Worm (Caenorhabditis elegans) whole organism, young adult: ENCODE measurements around the gene F42F12.3.

ENCODE experiments used
- B0261.1 ChIP-seq: sonication (generic microtip); optimal IDR thresholded peaks from 2 replicates; lab custom pipeline; 2016; ENCODE audit warnings: mild to moderate bottlenecking, missing genetic modification characterization, moderate library complexity, missing compliant biosample characterization
- C17E4.6 ChIP-seq: fragments of 200-800 bp; sonication (Bioruptor generic); IDR thresholded peaks from 2 replicates; pipeline ENCODE4 v1.3.6; 2022; ENCODE audit warnings: missing genetic modification reagents, missing genetic modification characterization, missing compliant biosample characterization
- F10E7.11 ChIP-seq: sonication (generic microtip); optimal IDR thresholded peaks from 2 replicates; lab custom pipeline; 2017; ENCODE audit warnings: mild to moderate bottlenecking, missing genetic modification characterization, moderate library complexity, missing compliant biosample characterization
- F33H1.4 ChIP-seq: fragments of 200-800 bp; sonication (Bioruptor generic); IDR thresholded peaks from 2 replicates; pipeline ENCODE4 v1.3.6; 2022; ENCODE audit warnings: missing genetic modification reagents, missing genetic modification characterization, missing compliant biosample characterization
- F49E8.2 ChIP-seq: sonication (generic microtip); optimal IDR thresholded peaks from 3 replicates; lab custom pipeline; 2017; ENCODE audit warnings: missing genetic modification characterization, mild to moderate bottlenecking, missing compliant biosample characterization, antibody characterized with exemption, moderate library complexity; ENCODE audit not compliant: insufficient read depth
- F57C9.4 ChIP-seq: sonication (generic microtip); optimal IDR thresholded peaks from 2 replicates; lab custom pipeline; 2017; ENCODE audit warnings: mild to moderate bottlenecking, missing genetic modification characterization, missing compliant biosample characterization
- T26A5.8 ChIP-seq: sonication (generic microtip); optimal IDR thresholded peaks from 2 replicates; lab custom pipeline; 2016; ENCODE audit warnings: missing genetic modification characterization, missing compliant biosample characterization
- Y79H2A.3 ChIP-seq: fragments of 200-800 bp; sonication (Bioruptor generic); conservative IDR thresholded peaks from 2 replicates; pipeline ENCODE4 v1.3.6; 2022; ENCODE audit warnings: missing genetic modification reagents, missing genetic modification characterization, missing compliant biosample characterization
- akir-1 ChIP-seq: fragments of 200-800 bp; sonication (Bioruptor generic); optimal IDR thresholded peaks from 2 replicates; lab custom pipeline; 2018; ENCODE audit warnings: mild to moderate bottlenecking, missing genetic modification characterization, moderate library complexity, missing compliant biosample characterization
- ama-1 ChIP-seq, 3 experiments: fragments of 150-350 bp in 1 of 3; sonication (generic microtip) in 2 of 3; optimal IDR thresholded peaks; 2 replicates each; lab custom pipeline; 2014 to 2018; ENCODE audit warnings: missing biosample characterization in 2 of 3, missing genetic modification characterization in 2 of 3, missing genetic modification reagents in 2 of 3
- atf-7 ChIP-seq: sonication (generic microtip); optimal IDR thresholded peaks from 2 replicates; lab custom pipeline; 2017; ENCODE audit warnings: mild to moderate bottlenecking, missing genetic modification characterization, missing compliant biosample characterization
- athp-1 ChIP-seq: sonication (generic microtip); optimal IDR thresholded peaks from 2 replicates; lab custom pipeline; 2017; ENCODE audit warnings: mild to moderate bottlenecking, missing genetic modification characterization, missing compliant biosample characterization
- attf-3 ChIP-seq: fragments of 200-800 bp; sonication (Bioruptor generic); conservative IDR thresholded peaks from 2 replicates; pipeline ENCODE4 v1.3.6; 2022; ENCODE audit warnings: missing genetic modification reagents, missing genetic modification characterization, missing compliant biosample characterization
- bed-1 ChIP-seq: fragments of 200-800 bp; sonication (Bioruptor generic); IDR thresholded peaks from 2 replicates; pipeline ENCODE4 v1.3.6; 2022; ENCODE audit warnings: missing genetic modification reagents, missing genetic modification characterization, missing compliant biosample characterization
- bed-2 ChIP-seq: fragments of 200-800 bp; sonication (Bioruptor generic); IDR thresholded peaks from 2 replicates; pipeline ENCODE4 v1.3.6; 2022; ENCODE audit warnings: missing genetic modification reagents, missing genetic modification characterization, missing compliant biosample characterization
- cebp-1 ChIP-seq, 2 experiments: fragments of 200-800 bp in 1 of 2; sonication (Bioruptor generic) in 1 of 2; sonication (generic microtip) in 1 of 2; IDR thresholded peaks in 1 of 2; optimal IDR thresholded peaks in 1 of 2; 2 replicates each; pipeline versions ENCODE4 v1.3.6 to Lab custom; 2017 to 2022; ENCODE audit warnings: missing compliant biosample characterization in 2 of 2, missing genetic modification characterization in 2 of 2, mild to moderate bottlenecking in 1 of 2, missing genetic modification reagents in 1 of 2, moderate library complexity in 1 of 2
- ceh-100 ChIP-seq: fragments of 200-800 bp; sonication (Bioruptor generic); IDR thresholded peaks from 2 replicates; pipeline ENCODE4 v1.3.6; 2022; ENCODE audit warnings: missing genetic modification reagents, missing genetic modification characterization, missing compliant biosample characterization
- ceh-40 ChIP-seq: fragments of 200-800 bp; sonication (Bioruptor generic); IDR thresholded peaks from 2 replicates; pipeline ENCODE4 v1.3.6; 2022; ENCODE audit warnings: missing genetic modification characterization, missing compliant biosample characterization
- ceh-91 ChIP-seq: fragments of 200-800 bp; sonication (Bioruptor generic); IDR thresholded peaks from 2 replicates; pipeline ENCODE4 v1.3.6; 2022; ENCODE audit warnings: missing genetic modification reagents, missing genetic modification characterization, missing compliant biosample characterization
- chd-7 ChIP-seq: sonication (generic microtip); optimal IDR thresholded peaks from 2 replicates; lab custom pipeline; 2016; ENCODE audit warnings: mild to moderate bottlenecking, missing genetic modification characterization, moderate library complexity, missing compliant biosample characterization
- dpl-1 ChIP-seq: fragments of 150-350 bp; optimal IDR thresholded peaks from 2 replicates; lab custom pipeline; 2014; ENCODE audit warnings: missing biosample characterization, missing genetic modification reagents, missing genetic modification characterization
- egl-18 ChIP-seq: fragments of 200-800 bp; sonication (Bioruptor generic); IDR thresholded peaks from 2 replicates; pipeline ENCODE4 v1.3.6; 2022; ENCODE audit warnings: missing genetic modification reagents, missing genetic modification characterization, missing compliant biosample characterization
- ekl-4 ChIP-seq: fragments of 200-800 bp; sonication (Bioruptor generic); IDR thresholded peaks from 2 replicates; pipeline ENCODE4 v1.3.6; 2022; ENCODE audit warnings: missing genetic modification reagents, missing genetic modification characterization, missing compliant biosample characterization
- ets-4 ChIP-seq: fragments of 200-800 bp; sonication (Bioruptor generic); optimal IDR thresholded peaks from 2 replicates; lab custom pipeline; 2018; ENCODE audit warnings: mild to moderate bottlenecking, missing genetic modification characterization, missing compliant biosample characterization
- hlh-12 ChIP-seq: sonication (generic microtip); optimal IDR thresholded peaks from 2 replicates; lab custom pipeline; 2016; ENCODE audit warnings: missing genetic modification characterization, missing compliant biosample characterization
- hrde-1 ChIP-seq: sonication (generic microtip); optimal IDR thresholded peaks from 2 replicates; lab custom pipeline; 2016; ENCODE audit warnings: missing genetic modification characterization, mild to moderate bottlenecking, missing compliant biosample characterization, moderate library complexity, missing genotype, missing genetic modification reagents, borderline replicate concordance
- let-526 ChIP-seq: fragments of 200-800 bp; sonication (Bioruptor generic); IDR thresholded peaks from 2 replicates; pipeline ENCODE4 v1.3.6; 2022; ENCODE audit warnings: missing genetic modification reagents, missing genetic modification characterization, missing compliant biosample characterization
- let-607 ChIP-seq, 2 experiments: fragments of 200-800 bp in 1 of 2; sonication (Bioruptor generic) in 1 of 2; sonication (generic microtip) in 1 of 2; optimal IDR thresholded peaks; 2 replicates each; lab custom pipeline; 2016 to 2018; ENCODE audit warnings: mild to moderate bottlenecking in 2 of 2, missing compliant biosample characterization in 2 of 2, missing genetic modification characterization in 2 of 2, moderate library complexity in 2 of 2, missing genotype in 1 of 2
- lin-26 ChIP-seq: fragments of 200-800 bp; sonication (Bioruptor generic); IDR thresholded peaks from 2 replicates; pipeline ENCODE4 v1.3.6; 2022; ENCODE audit warnings: missing genetic modification reagents, missing genetic modification characterization, missing compliant biosample characterization
- lin-54 ChIP-seq: fragments of 200-800 bp; sonication (Bioruptor generic); optimal IDR thresholded peaks from 2 replicates; lab custom pipeline; 2018; ENCODE audit warnings: mild to moderate bottlenecking, missing genetic modification characterization, missing compliant biosample characterization
- lsl-1 ChIP-seq: fragments of 200-800 bp; sonication (Bioruptor generic); optimal IDR thresholded peaks from 2 replicates; lab custom pipeline; 2018; ENCODE audit warnings: mild to moderate bottlenecking, missing genetic modification characterization, moderate library complexity, missing compliant biosample characterization
- madf-3 ChIP-seq: fragments of 200-800 bp; sonication (Bioruptor generic); IDR thresholded peaks from 2 replicates; pipeline ENCODE4 v1.3.6; 2022; ENCODE audit warnings: missing genetic modification reagents, missing genetic modification characterization, missing compliant biosample characterization
- madf-8 ChIP-seq: fragments of 200-800 bp; sonication (Bioruptor generic); conservative IDR thresholded peaks from 2 replicates; pipeline ENCODE4 v1.3.6; 2022; ENCODE audit warnings: missing genetic modification reagents, missing genetic modification characterization, missing compliant biosample characterization
- nhr-120 ChIP-seq: fragments of 200-800 bp; sonication (Bioruptor generic); IDR thresholded peaks from 2 replicates; pipeline ENCODE4 v1.3.6; 2022; ENCODE audit warnings: missing genetic modification characterization, missing compliant biosample characterization
- rec-8 ChIP-seq, 2 experiments: sonication (generic microtip); optimal IDR thresholded peaks; 2 replicates each; lab custom pipeline; 2016; ENCODE audit warnings: mild to moderate bottlenecking in 2 of 2, missing genetic modification characterization in 2 of 2, missing genetic modification reagents in 2 of 2, missing genotype in 2 of 2, missing biosample characterization in 1 of 2, missing compliant biosample characterization in 1 of 2, moderate library complexity in 1 of 2
- rpc-1 ChIP-seq, 2 experiments: fragments of 150-350 bp in 1 of 2; sonication (generic microtip) in 1 of 2; optimal IDR thresholded peaks; 2 replicates each; lab custom pipeline; 2014 to 2018; ENCODE audit warnings: missing biosample characterization in 1 of 2, missing genetic modification characterization in 1 of 2, missing genetic modification reagents in 1 of 2, missing genotype in 1 of 2
- sea-2 ChIP-seq: fragments of 200-800 bp; sonication (Bioruptor generic); IDR thresholded peaks from 2 replicates; pipeline ENCODE4 v1.3.6; 2022; ENCODE audit warnings: missing genetic modification characterization, missing compliant biosample characterization
- snpc-1.1 ChIP-seq: sonication (generic microtip); optimal IDR thresholded peaks from 2 replicates; lab custom pipeline; 2017; ENCODE audit warnings: missing genetic modification characterization, mild to moderate bottlenecking, missing compliant biosample characterization, antibody characterized with exemption, moderate library complexity, missing genotype, missing genetic modification reagents; ENCODE audit not compliant: insufficient read depth
- snpc-3.4 ChIP-seq: sonication (generic microtip); optimal IDR thresholded peaks from 2 replicates; lab custom pipeline; 2017; ENCODE audit warnings: missing genetic modification characterization, mild to moderate bottlenecking, missing compliant biosample characterization, antibody characterized with exemption, moderate library complexity, missing genotype, missing genetic modification reagents
- tbx-9 ChIP-seq: sonication (generic microtip); optimal IDR thresholded peaks from 2 replicates; lab custom pipeline; 2016; ENCODE audit warnings: borderline replicate concordance, missing genetic modification characterization, inconsistent platforms, missing compliant biosample characterization
- unc-130 ChIP-seq: sonication (generic microtip); optimal IDR thresholded peaks from 2 replicates; lab custom pipeline; 2016; ENCODE audit warnings: missing genetic modification reagents, missing genetic modification characterization, missing compliant biosample characterization
- unc-62 ChIP-seq: fragments of 150-350 bp; optimal IDR thresholded peaks from 2 replicates; lab custom pipeline; 2014; ENCODE audit warnings: missing biosample characterization, missing genetic modification reagents, missing genetic modification characterization
- xnd-1 ChIP-seq: sonication (generic microtip); optimal IDR thresholded peaks from 2 replicates; lab custom pipeline; 2016; ENCODE audit warnings: missing genotype, missing genetic modification reagents, missing genetic modification characterization, missing compliant biosample characterization
- ztf-18 ChIP-seq: sonication (generic microtip); optimal IDR thresholded peaks from 2 replicates; lab custom pipeline; 2016; ENCODE audit warnings: missing genotype, mild to moderate bottlenecking, missing genetic modification characterization, missing compliant biosample characterization

F42F12.3 gene

DNA sequence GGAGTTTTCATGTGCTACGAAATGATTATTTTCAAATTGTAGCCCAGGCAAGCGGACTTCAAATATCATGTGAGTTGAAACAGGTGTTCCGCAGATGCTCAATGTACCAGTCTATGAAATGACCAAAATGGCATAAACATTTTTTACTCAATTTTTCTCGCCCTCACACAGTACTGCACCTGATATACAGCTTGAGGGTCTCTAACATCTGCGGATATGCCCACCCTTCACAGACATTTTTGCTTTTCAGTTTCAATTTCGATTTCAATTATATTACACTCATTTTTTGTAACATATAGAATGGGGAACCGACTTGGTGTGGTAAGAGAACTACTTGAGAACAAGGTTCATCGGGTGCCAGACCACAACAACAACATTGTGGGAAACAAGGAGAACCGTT is 3.6 kb upstream of the F42F12.3 start, which contains the start of gene F42F12.11:
F42F12.11 (plus strand) TSS at position 301 of the 400 bp plus-strand sequence.
- TF ChIP-seq madf-3 (GFP tag; lab: Robert Waterston, UW) (no peak), lsl-1 (no peak), F10E7.11 (tag; lab: Kevin White, UChicago) (no peak), unc-62 (GFP tag; lab: Kevin White, UChicago) (no peak), let-526 (GFP tag; lab: Robert Waterston, UW) (no peak), athp-1 (tag; lab: Kevin White, UChicago) (no peak), rec-8 (tag; optimal IDR thresholded peaks at IDR 0.05; lab: Kevin White, UChicago) (no peak), sea-2 (GFP tag; lab: Robert Waterston, UW) (no peak), madf-8 (no peak), dpl-1 (GFP tag; lab: Kevin White, UChicago) (no peak), Y79H2A.3 (GFP tag; lab: Robert Waterston, UW) (no peak), C17E4.6 (GFP tag; lab: Robert Waterston, UW) (no peak), B0261.1 (tag; lab: Kevin White, UChicago) (no peak), egl-18 (GFP tag; lab: Robert Waterston, UW) (no peak), hrde-1 (tag; lab: Kevin White, UChicago) (no peak)

ce11 chrX:12347822-12348221 is 2.6 kb upstream of the F42F12.3 start:
- no peak for TF ChIP-seq C17E4.6 (GFP tag; lab: Robert Waterston, UW)
- no peak for TF ChIP-seq ets-4 (GFP tag; lab: Kevin White, UChicago)
- no peak for TF ChIP-seq hlh-12 (tag; lab: Kevin White, UChicago)
- peak; percentile 83 for TF ChIP-seq lin-26 (GFP tag; lab: Robert Waterston, UW)
- TF ChIP-seq ztf-18 (tag; lab: Kevin White, UChicago) = peak; percentile 58
- no peak for TF ChIP-seq snpc-1.1 (tag; lab: Kevin White, UChicago)
- TF ChIP-seq F33H1.4 (GFP tag; lab: Robert Waterston, UW) = no peak
- no peak for TF ChIP-seq T26A5.8 (tag; lab: Kevin White, UChicago)
- TF ChIP-seq bed-1 (GFP tag; lab: Robert Waterston, UW) = no peak
- no peak for TF ChIP-seq ceh-91 (GFP tag; lab: Robert Waterston, UW)
- no peak for TF ChIP-seq nhr-120 (GFP tag; lab: Robert Waterston, UW)
- peak in 1 of 2 experiments; percentile 37 for TF ChIP-seq let-607 (tag; optimal IDR thresholded peaks at IDR 0.05; lab: Kevin White, UChicago)
- no peak for TF ChIP-seq ceh-100 (GFP tag; lab: Robert Waterston, UW)
- no peak for TF ChIP-seq xnd-1
- TF ChIP-seq chd-7 (tag; lab: Kevin White, UChicago) = peak; percentile 54
- peak; percentile 56 for TF ChIP-seq snpc-3.4 (tag; lab: Kevin White, UChicago)
- TF ChIP-seq atf-7 (tag; lab: Kevin White, UChicago) = peak; percentile 58
- TF ChIP-seq lin-54 (GFP tag; lab: Kevin White, UChicago) = no peak
- no peak for TF ChIP-seq tbx-9 (tag; lab: Kevin White, UChicago)
- TF ChIP-seq rpc-1 (optimal IDR thresholded peaks at IDR 0.05; lab: Kevin White, UChicago) = peak; percentile 86
- peak; percentile 90 for TF ChIP-seq rpc-1 (tag; optimal IDR thresholded peaks at IDR 0.05; lab: Kevin White, UChicago)
- TF ChIP-seq akir-1 = peak; percentile 14
- 0 out of 2 replicates have a peak, but pooled peaks have one; percentile 22 for TF ChIP-seq ekl-4
- TF ChIP-seq ama-1 (optimal IDR thresholded peaks at IDR 0.05; lab: Kevin White, UChicago) = no peak
- peak in 1 of 2 experiments; percentile 42 for TF ChIP-seq ama-1 (GFP tag; optimal IDR thresholded peaks at IDR 0.05; lab: Kevin White, UChicago)
- no peak for TF ChIP-seq cebp-1 (GFP tag; IDR thresholded peaks at IDR 0.05; lab: Robert Waterston, UW)
- no peak for TF ChIP-seq cebp-1 (tag; optimal IDR thresholded peaks at IDR 0.05; lab: Kevin White, UChicago)
- no peak for TF ChIP-seq bed-2 (GFP tag; lab: Robert Waterston, UW)
- TF ChIP-seq F57C9.4 (tag; lab: Kevin White, UChicago) = no peak
- TF ChIP-seq attf-3 (GFP tag; lab: Robert Waterston, UW) = 0 out of 2 replicates have a peak, but pooled peaks have one; percentile 16
- TF ChIP-seq madf-3 (GFP tag; lab: Robert Waterston, UW) = 0 out of 2 replicates have a peak, but pooled peaks have one; percentile 55
- no peak for TF ChIP-seq F49E8.2 (tag; lab: Kevin White, UChicago)
- no peak for TF ChIP-seq egl-18 (GFP tag; lab: Robert Waterston, UW)
- 0 out of 2 replicates have a peak, but pooled peaks have one; percentile 38 for TF ChIP-seq ceh-40 (GFP tag; lab: Robert Waterston, UW)
- no peak for TF ChIP-seq unc-130 (GFP tag; lab: Kevin White, UChicago)
